Comparison of ENCODE assay signal across 1 fruit fly cellular context in genomic region chr3L:2162019-2162418, dm6.
TF ChIP-seq lines count a peak whose summit lies in the region.

No protein-coding gene starts in this region.

TF ChIP-seq in whole organism, embryonic, 481 proteins besides CTCF, POLR2A, EP300 and RAD21 (continued from another document and continues in another):
- no peak for TF ChIP-seq hkb (optimal IDR thresholded peaks at IDR 0.05; lab: Kevin White, UChicago)
- TF ChIP-seq hkb (GFP tag; IDR thresholded peaks at IDR 0.05; lab: Robert Waterston, UW): peak; percentile 91
- peak; percentile 65 for TF ChIP-seq bab2 (GFP tag; optimal IDR thresholded peaks at IDR 0.05; lab: Kevin White, UChicago)
- peak in 1 of 2 experiments; percentile 60 for TF ChIP-seq Hr78 (GFP tag; optimal IDR thresholded peaks at IDR 0.05; lab: Kevin White, UChicago)
- TF ChIP-seq CG4404 (GFP tag; IDR thresholded peaks at IDR 0.05; lab: Robert Waterston, UW): peak; percentile 41
- TF ChIP-seq MESR4 (GFP tag; optimal IDR thresholded peaks at IDR 0.05; lab: Kevin White, UChicago): no peak
- no peak for TF ChIP-seq ham (GFP tag; IDR thresholded peaks at IDR 0.05; lab: Robert Waterston, UW)
- TF ChIP-seq CG17802 (tag; optimal IDR thresholded peaks at IDR 0.05; lab: Kevin White, UChicago): peak; percentile 65
- TF ChIP-seq pfk (GFP tag; optimal IDR thresholded peaks at IDR 0.05; lab: Kevin White, UChicago): no peak
- peak; percentile 59 for TF ChIP-seq gcm (GFP tag; optimal IDR thresholded peaks at IDR 0.05; lab: Kevin White, UChicago)
- peak; percentile 64 for TF ChIP-seq CG7357 (GFP tag; IDR thresholded peaks at IDR 0.05; lab: Robert Waterston, UW)
- TF ChIP-seq tna (GFP tag; IDR thresholded peaks at IDR 0.05; lab: Robert Waterston, UW; ENCODE audit: partially characterized antibody): no peak
- TF ChIP-seq CG43689 (GFP tag; IDR thresholded peaks at IDR 0.05; lab: Robert Waterston, UW): peak; percentile 58; the same call in 1 of the 2 replicates
- TF ChIP-seq ken (GFP tag; IDR thresholded peaks at IDR 0.05; lab: Robert Waterston, UW): peak; percentile 88
- TF ChIP-seq onecut (GFP tag; IDR thresholded peaks at IDR 0.05; lab: Robert Waterston, UW): peak; percentile 80
- peak; percentile 47 for TF ChIP-seq CG18476 (GFP tag; optimal IDR thresholded peaks at IDR 0.05; lab: Kevin White, UChicago)
- peak; percentile 68; the same call in 2 of the 3 replicates for TF ChIP-seq CG11093 (GFP tag; IDR thresholded peaks at IDR 0.05; lab: Robert Waterston, UW)
- TF ChIP-seq CG31224 (GFP tag; IDR thresholded peaks at IDR 0.05; lab: Robert Waterston, UW): peak; percentile 50
- TF ChIP-seq fru (optimal IDR thresholded peaks at IDR 0.05; lab: Kevin White, UChicago): no peak
- peak; percentile 21 for TF ChIP-seq Nf-YB (GFP tag; optimal IDR thresholded peaks at IDR 0.05; lab: Kevin White, UChicago)
- TF ChIP-seq Poxn (GFP tag; IDR thresholded peaks at IDR 0.05; lab: Robert Waterston, UW): no peak
- no peak for TF ChIP-seq ato (GFP tag; IDR thresholded peaks at IDR 0.05; lab: Robert Waterston, UW; ENCODE audit: partially characterized antibody)
- no peak for TF ChIP-seq da (GFP tag; optimal IDR thresholded peaks at IDR 0.05; lab: Kevin White, UChicago)
- TF ChIP-seq B-H1 (GFP tag; IDR thresholded peaks at IDR 0.05; lab: Robert Waterston, UW): peak; percentile 81
- 0 out of 3 replicates have a peak, but pooled peaks have one; percentile 44 for TF ChIP-seq Mrtf (GFP tag; IDR thresholded peaks at IDR 0.05; lab: Robert Waterston, UW)
- peak; percentile 63 for TF ChIP-seq ewg (GFP tag; optimal IDR thresholded peaks at IDR 0.05; lab: Kevin White, UChicago)
- TF ChIP-seq vnd (GFP tag; IDR thresholded peaks at IDR 0.05; lab: Robert Waterston, UW; ENCODE audit: partially characterized antibody): no peak
- no peak for TF ChIP-seq Dip3 (GFP tag; optimal IDR thresholded peaks at IDR 0.05; lab: Kevin White, UChicago)
- TF ChIP-seq phol (tag; optimal IDR thresholded peaks at IDR 0.05; lab: Kevin White, UChicago): peak; percentile 85
- peak; percentile 68 for TF ChIP-seq Asciz (GFP tag; optimal IDR thresholded peaks at IDR 0.05; lab: Kevin White, UChicago)
- TF ChIP-seq CG9215 (GFP tag; IDR thresholded peaks at IDR 0.05; lab: Robert Waterston, UW): peak; percentile 35; the same call in 1 of the 2 replicates
- peak; percentile 68 for TF ChIP-seq Dad (GFP tag; optimal IDR thresholded peaks at IDR 0.05; lab: Kevin White, UChicago)
- TF ChIP-seq Fer1 (GFP tag; optimal IDR thresholded peaks at IDR 0.05; lab: Kevin White, UChicago): peak; percentile 62
- no peak for TF ChIP-seq Opbp (GFP tag; IDR thresholded peaks at IDR 0.05; lab: Robert Waterston, UW; ENCODE audit: partially characterized antibody)
- no peak for TF ChIP-seq CG13894 (tag; optimal IDR thresholded peaks at IDR 0.05; lab: Kevin White, UChicago)
- TF ChIP-seq vfl (GFP tag; optimal IDR thresholded peaks at IDR 0.05; lab: Kevin White, UChicago): no peak
- TF ChIP-seq CG8478 (optimal IDR thresholded peaks at IDR 0.05; lab: Kevin White, UChicago): no peak
- peak; percentile 47 to 55 for TF ChIP-seq Pdp1 (GFP tag; optimal IDR thresholded peaks at IDR 0.05; lab: Kevin White, UChicago)
- TF ChIP-seq CG14014 (GFP tag; IDR thresholded peaks at IDR 0.05; lab: Robert Waterston, UW): peak; percentile 82
- TF ChIP-seq TFAM (GFP tag; optimal IDR thresholded peaks at IDR 0.05; lab: Kevin White, UChicago): no peak
- no peak for TF ChIP-seq Mad (GFP tag; optimal IDR thresholded peaks at IDR 0.05; lab: Kevin White, UChicago)
- TF ChIP-seq lov (optimal IDR thresholded peaks at IDR 0.05; lab: Kevin White, UChicago): no peak
- peak; percentile 88 for TF ChIP-seq lov (GFP tag; IDR thresholded peaks at IDR 0.05; lab: Robert Waterston, UW)
- TF ChIP-seq E2f2 (GFP tag; IDR thresholded peaks at IDR 0.05; lab: Robert Waterston, UW): peak; percentile 56; the same call in 1 of the 2 replicates
- peak; percentile 69 for TF ChIP-seq CG1233 (GFP tag; optimal IDR thresholded peaks at IDR 0.05; lab: Kevin White, UChicago)
- TF ChIP-seq tgo (GFP tag; IDR thresholded peaks at IDR 0.05; lab: Robert Waterston, UW): peak; percentile 79
- TF ChIP-seq CG10274 (GFP tag; optimal IDR thresholded peaks at IDR 0.05; lab: Kevin White, UChicago): no peak
- TF ChIP-seq CG12104 (GFP tag; optimal IDR thresholded peaks at IDR 0.05; lab: Kevin White, UChicago): peak; percentile 47
- TF ChIP-seq CG15601 (tag; optimal IDR thresholded peaks at IDR 0.05; lab: Kevin White, UChicago): peak; percentile 72
- TF ChIP-seq CG8924 (tag; optimal IDR thresholded peaks at IDR 0.05; lab: Kevin White, UChicago): peak; percentile 63
- TF ChIP-seq ranshi (GFP tag; IDR thresholded peaks at IDR 0.05; lab: Robert Waterston, UW): peak; percentile 76
- no peak for TF ChIP-seq Taf1 (GFP tag; IDR thresholded peaks at IDR 0.05; lab: Robert Waterston, UW)
- no peak for TF ChIP-seq mirr (GFP tag; optimal IDR thresholded peaks at IDR 0.05; lab: Kevin White, UChicago)
- TF ChIP-seq CG17361 (GFP tag; IDR thresholded peaks at IDR 0.05; lab: Robert Waterston, UW): peak; percentile 86
- TF ChIP-seq MTF-1 (GFP tag; optimal IDR thresholded peaks at IDR 0.05; lab: Kevin White, UChicago; ENCODE audit: borderline replicate concordance): peak; percentile 67
- TF ChIP-seq Gug (GFP tag; IDR thresholded peaks at IDR 0.05; lab: Robert Waterston, UW): peak; percentile 71
- no peak for TF ChIP-seq ac (GFP tag; optimal IDR thresholded peaks at IDR 0.05; lab: Kevin White, UChicago)
- peak; percentile 86 for TF ChIP-seq CG18262 (tag; optimal IDR thresholded peaks at IDR 0.05; lab: Kevin White, UChicago)
- no peak for TF ChIP-seq HLH4C (GFP tag; IDR thresholded peaks at IDR 0.05; lab: Robert Waterston, UW; ENCODE audit: partially characterized antibody)
- no peak for TF ChIP-seq Bgb (GFP tag; IDR thresholded peaks at IDR 0.05; lab: Robert Waterston, UW; ENCODE audit: partially characterized antibody)
- peak; percentile 45; the same call in 1 of the 2 replicates for TF ChIP-seq CG32532 (GFP tag; IDR thresholded peaks at IDR 0.05; lab: Robert Waterston, UW)
- TF ChIP-seq eyg (GFP tag; optimal IDR thresholded peaks at IDR 0.05; lab: Kevin White, UChicago): peak; percentile 35
- TF ChIP-seq PHDP (tag; optimal IDR thresholded peaks at IDR 0.05; lab: Kevin White, UChicago): peak; percentile 55
- no peak for TF ChIP-seq pho (GFP tag; optimal IDR thresholded peaks at IDR 0.05; lab: Kevin White, UChicago)
- TF ChIP-seq gce (GFP tag; IDR thresholded peaks at IDR 0.05; lab: Robert Waterston, UW): peak; percentile 88
- peak; percentile 59 for TF ChIP-seq CG9817 (tag; optimal IDR thresholded peaks at IDR 0.05; lab: Kevin White, UChicago)
- peak; percentile 71 for TF ChIP-seq CG12391 (tag; optimal IDR thresholded peaks at IDR 0.05; lab: Kevin White, UChicago)
- no peak for TF ChIP-seq Scr (GFP tag; IDR thresholded peaks at IDR 0.05; lab: Robert Waterston, UW; ENCODE audit: partially characterized antibody)
- peak; percentile 84 for TF ChIP-seq CG14441 (GFP tag; IDR thresholded peaks at IDR 0.05; lab: Robert Waterston, UW)
- TF ChIP-seq dm (GFP tag; optimal IDR thresholded peaks at IDR 0.05; lab: Kevin White, UChicago): peak; percentile 41
- TF ChIP-seq CG6683 (GFP tag; optimal IDR thresholded peaks at IDR 0.05; lab: Kevin White, UChicago): no peak
- TF ChIP-seq dan (GFP tag; IDR thresholded peaks at IDR 0.05; lab: Robert Waterston, UW): 0 out of 2 replicates have a peak, but pooled peaks have one; percentile 12
- peak; percentile 66 for TF ChIP-seq Antp (GFP tag; optimal IDR thresholded peaks at IDR 0.05; lab: Kevin White, UChicago)
- peak; percentile 16 for TF ChIP-seq maf-S (GFP tag; optimal IDR thresholded peaks at IDR 0.05; lab: Kevin White, UChicago)
- no peak for TF ChIP-seq sima (GFP tag; optimal IDR thresholded peaks at IDR 0.05; lab: Kevin White, UChicago)
- TF ChIP-seq bcd (GFP tag; optimal IDR thresholded peaks at IDR 0.05; lab: Kevin White, UChicago): peak; percentile 49
- peak; percentile 91 for TF ChIP-seq Med (GFP tag; lab: Kevin White, UChicago)
- peak; percentile 24 for TF ChIP-seq Bteb2 (GFP tag; optimal IDR thresholded peaks at IDR 0.05; lab: Kevin White, UChicago)
- peak; percentile 16 for TF ChIP-seq CG2120 (GFP tag; optimal IDR thresholded peaks at IDR 0.05; lab: Kevin White, UChicago)
- peak; percentile 81 for TF ChIP-seq CG5180 (GFP tag; optimal IDR thresholded peaks at IDR 0.05; lab: Kevin White, UChicago)
- TF ChIP-seq Lpt (GFP tag; optimal IDR thresholded peaks at IDR 0.05; lab: Kevin White, UChicago): no peak
- peak; percentile 43 for TF ChIP-seq nom (GFP tag; optimal IDR thresholded peaks at IDR 0.05; lab: Kevin White, UChicago)
- TF ChIP-seq kah (GFP tag; optimal IDR thresholded peaks at IDR 0.05; lab: Kevin White, UChicago): peak; percentile 72
- TF ChIP-seq CG4820 (GFP tag; optimal IDR thresholded peaks at IDR 0.05; lab: Kevin White, UChicago): peak; percentile 83
- TF ChIP-seq CG30403 (GFP tag; optimal IDR thresholded peaks at IDR 0.05; lab: Kevin White, UChicago): peak; percentile 68
- TF ChIP-seq cato (GFP tag; optimal IDR thresholded peaks at IDR 0.05; lab: Kevin White, UChicago; ENCODE audit: borderline replicate concordance): peak; percentile 20
- TF ChIP-seq CoRest (tag; optimal IDR thresholded peaks at IDR 0.05; lab: Kevin White, UChicago): peak; percentile 67
- TF ChIP-seq CG31388 (GFP tag; optimal IDR thresholded peaks at IDR 0.05; lab: Kevin White, UChicago): peak; percentile 48
- peak; percentile 56 for TF ChIP-seq gsb-n (tag; optimal IDR thresholded peaks at IDR 0.05; lab: Kevin White, UChicago)
- peak; percentile 63 for TF ChIP-seq CG1792 (GFP tag; optimal IDR thresholded peaks at IDR 0.05; lab: Kevin White, UChicago)
- peak; percentile 70 for TF ChIP-seq az2 (GFP tag; optimal IDR thresholded peaks at IDR 0.05; lab: Kevin White, UChicago)
- TF ChIP-seq slp2 (GFP tag; optimal IDR thresholded peaks at IDR 0.05; lab: Kevin White, UChicago): peak; percentile 73
- peak; percentile 73 for TF ChIP-seq nmo (GFP tag; optimal IDR thresholded peaks at IDR 0.05; lab: Kevin White, UChicago)
- peak; percentile 87 for TF ChIP-seq Optix (GFP tag; IDR thresholded peaks at IDR 0.05; lab: Robert Waterston, UW)
- TF ChIP-seq chn (GFP tag; optimal IDR thresholded peaks at IDR 0.05; lab: Kevin White, UChicago): peak; percentile 53
- TF ChIP-seq CG9797 (GFP tag; optimal IDR thresholded peaks at IDR 0.05; lab: Kevin White, UChicago): no peak
- TF ChIP-seq Sry-β (GFP tag; optimal IDR thresholded peaks at IDR 0.05; lab: Kevin White, UChicago): peak; percentile 40
- TF ChIP-seq D19A (tag; optimal IDR thresholded peaks at IDR 0.05; lab: Kevin White, UChicago): peak; percentile 75
- peak; percentile 62 for TF ChIP-seq mam (GFP tag; optimal IDR thresholded peaks at IDR 0.05; lab: Kevin White, UChicago)
- peak; percentile 67 for TF ChIP-seq CG8388 (GFP tag; optimal IDR thresholded peaks at IDR 0.05; lab: Kevin White, UChicago)
- no peak for TF ChIP-seq knrl (GFP tag; IDR thresholded peaks at IDR 0.05; lab: Robert Waterston, UW; ENCODE audit: partially characterized antibody)
- TF ChIP-seq CG9609 (GFP tag; optimal IDR thresholded peaks at IDR 0.05; lab: Kevin White, UChicago): peak; percentile 42
- peak; percentile 17 for TF ChIP-seq CG16815 (GFP tag; optimal IDR thresholded peaks at IDR 0.05; lab: Kevin White, UChicago)
- TF ChIP-seq CG12942 (GFP tag; optimal IDR thresholded peaks at IDR 0.05; lab: Kevin White, UChicago): peak; percentile 27
- TF ChIP-seq otp (GFP tag; IDR thresholded peaks at IDR 0.05; lab: Robert Waterston, UW): peak; percentile 82
- peak; percentile 88 for TF ChIP-seq Xrp1 (GFP tag; IDR thresholded peaks at IDR 0.05; lab: Robert Waterston, UW)
- TF ChIP-seq CG8944 (GFP tag; optimal IDR thresholded peaks at IDR 0.05; lab: Kevin White, UChicago): peak; percentile 53
- peak; percentile 71; the same call in 1 of the 2 replicates for TF ChIP-seq gt (GFP tag; IDR thresholded peaks at IDR 0.05; lab: Robert Waterston, UW)
- peak; percentile 76 for TF ChIP-seq CG4424 (GFP tag; optimal IDR thresholded peaks at IDR 0.05; lab: Kevin White, UChicago)
- no peak for TF ChIP-seq pita (GFP tag; optimal IDR thresholded peaks at IDR 0.05; lab: Kevin White, UChicago)
- TF ChIP-seq cg (GFP tag; optimal IDR thresholded peaks at IDR 0.05; lab: Kevin White, UChicago): no peak
- no peak for TF ChIP-seq CG17912 (GFP tag; optimal IDR thresholded peaks at IDR 0.05; lab: Kevin White, UChicago)
- TF ChIP-seq pros (GFP tag; optimal IDR thresholded peaks at IDR 0.05; lab: Kevin White, UChicago): no peak
- no peak for TF ChIP-seq Hr39 (optimal IDR thresholded peaks at IDR 0.05; lab: Kevin White, UChicago)
- TF ChIP-seq CG3995 (GFP tag; optimal IDR thresholded peaks at IDR 0.05; lab: Kevin White, UChicago): no peak
- peak; percentile 79 for TF ChIP-seq Ada2b (GFP tag; IDR thresholded peaks at IDR 0.05; lab: Robert Waterston, UW)
- peak; percentile 83 for TF ChIP-seq chm (GFP tag; IDR thresholded peaks at IDR 0.05; lab: Robert Waterston, UW)
- TF ChIP-seq CG11504 (tag; optimal IDR thresholded peaks at IDR 0.05; lab: Kevin White, UChicago): peak; percentile 89
- peak; percentile 86 for TF ChIP-seq H2.0 (GFP tag; IDR thresholded peaks at IDR 0.05; lab: Robert Waterston, UW)
- TF ChIP-seq Elba2 (GFP tag; optimal IDR thresholded peaks at IDR 0.05; lab: Kevin White, UChicago): no peak
- peak; percentile 68 to 71 for TF ChIP-seq dpn (GFP tag; optimal IDR thresholded peaks at IDR 0.05; lab: Kevin White, UChicago)
- no peak for TF ChIP-seq zen2 (GFP tag; IDR thresholded peaks at IDR 0.05; lab: Robert Waterston, UW; ENCODE audit: partially characterized antibody)
- TF ChIP-seq Atf3 (GFP tag; optimal IDR thresholded peaks at IDR 0.05; lab: Kevin White, UChicago): no peak
- peak; percentile 81 for TF ChIP-seq sens-2 (GFP tag; IDR thresholded peaks at IDR 0.05; lab: Robert Waterston, UW)
- TF ChIP-seq Atf-2 (GFP tag; optimal IDR thresholded peaks at IDR 0.05; lab: Kevin White, UChicago): peak; percentile 30
- no peak for TF ChIP-seq Dref (GFP tag; IDR thresholded peaks at IDR 0.05; lab: Robert Waterston, UW)
- TF ChIP-seq fd102C (GFP tag; optimal IDR thresholded peaks at IDR 0.05; lab: Kevin White, UChicago): no peak
- no peak for TF ChIP-seq BEAF-32 (GFP tag; optimal IDR thresholded peaks at IDR 0.05; lab: Kevin White, UChicago)
- no peak for TF ChIP-seq Vsx1 (GFP tag; optimal IDR thresholded peaks at IDR 0.05; lab: Kevin White, UChicago)
- peak; percentile 49; the same call in 1 of the 2 replicates for TF ChIP-seq Atf6 (GFP tag; IDR thresholded peaks at IDR 0.05; lab: Robert Waterston, UW)
- no peak for TF ChIP-seq CG1832 (GFP tag; optimal IDR thresholded peaks at IDR 0.05; lab: Kevin White, UChicago)
- peak; percentile 27 for TF ChIP-seq CG3281 (GFP tag; optimal IDR thresholded peaks at IDR 0.05; lab: Kevin White, UChicago)
